Fruit fly (Drosophila melanogaster) whole organism, embryonic: ENCODE data around the gene RabX5.

ENCODE experiments used
- Adf1 ChIP-seq: fragments of 200-800 bp; sonication (Bioruptor generic); IDR thresholded peaks from 2 replicates; pipeline ENCODE4 v1.3.6; 2022; ENCODE audit warnings: missing biosample characterization, missing genetic modification characterization
- BEAF-32 ChIP-seq: fragments of 200-800 bp; sonication (Bioruptor generic); optimal IDR thresholded peaks from 3 replicates; lab custom pipeline; 2017; ENCODE audit warnings: missing biosample characterization, missing genetic modification characterization, mild to moderate bottlenecking, moderate library complexity, missing genetic modification reagents
- CG10147 ChIP-seq: fragments of 200-800 bp; sonication (Bioruptor generic); optimal IDR thresholded peaks from 2 replicates; lab custom pipeline; 2019; ENCODE audit warnings: missing biosample characterization, mild to moderate bottlenecking, missing genetic modification characterization, moderate library complexity
- CG11695 ChIP-seq: fragments of 200-800 bp; sonication (Bioruptor generic); IDR thresholded peaks from 3 replicates; pipeline ENCODE4 v1.3.6; 2022; ENCODE audit warnings: missing biosample characterization, missing genetic modification characterization
- CG12659 ChIP-seq: fragments of 200-800 bp; sonication (Bioruptor generic); optimal IDR thresholded peaks from 3 replicates; lab custom pipeline; 2017; ENCODE audit warnings: mild to moderate bottlenecking, missing biosample characterization, missing genetic modification reagents, missing genetic modification characterization
- CG13775 ChIP-seq: fragments of 200-800 bp; sonication (Bioruptor generic); optimal IDR thresholded peaks from 3 replicates; lab custom pipeline; 2017; ENCODE audit warnings: missing biosample characterization, mild to moderate bottlenecking, missing genetic modification characterization
- CG14441 ChIP-seq: fragments of 200-800 bp; sonication (Bioruptor generic); IDR thresholded peaks from 2 replicates; pipeline ENCODE4 v1.3.6; 2022; ENCODE audit warnings: missing biosample characterization, missing genetic modification characterization
- CG14710 ChIP-seq: fragments of 200-800 bp; sonication (Bioruptor generic); optimal IDR thresholded peaks from 3 replicates; lab custom pipeline; 2019; ENCODE audit warnings: missing biosample characterization, mild to moderate bottlenecking, missing genetic modification characterization, moderate library complexity
- CG15073 ChIP-seq: fragments of 200-800 bp; sonication (Bioruptor generic); optimal IDR thresholded peaks from 2 replicates; lab custom pipeline; 2016; ENCODE audit warnings: missing biosample characterization, missing genetic modification characterization
- CG1602 ChIP-seq: fragments of 200-800 bp; sonication (Bioruptor generic); optimal IDR thresholded peaks from 3 replicates; lab custom pipeline; 2016; ENCODE audit warnings: missing biosample characterization, missing genetic modification characterization
- CG17186 ChIP-seq: fragments of 200-800 bp; sonication (Bioruptor generic); optimal IDR thresholded peaks from 3 replicates; lab custom pipeline; 2017; ENCODE audit warnings: missing biosample characterization, missing genetic modification reagents, missing genetic modification characterization
- CG17912 ChIP-seq: fragments of 200-800 bp; sonication (Bioruptor generic); optimal IDR thresholded peaks from 2 replicates; lab custom pipeline; 2018; ENCODE audit warnings: missing biosample characterization, mild to moderate bottlenecking, missing genetic modification characterization
- CG2875 ChIP-seq: fragments of 200-800 bp; sonication (Bioruptor generic); optimal IDR thresholded peaks from 2 replicates; lab custom pipeline; 2017; ENCODE audit warnings: missing biosample characterization, mild to moderate bottlenecking, missing genetic modification characterization, missing genetic modification reagents
- CG32767 ChIP-seq: fragments of 200-800 bp; sonication (Bioruptor generic); IDR thresholded peaks from 2 replicates; pipeline ENCODE4 v1.3.6; 2022; ENCODE audit warnings: missing biosample characterization, missing genetic modification characterization
- CG3995 ChIP-seq: fragments of 200-800 bp; sonication (Bioruptor generic); optimal IDR thresholded peaks from 3 replicates; lab custom pipeline; 2016; ENCODE audit warnings: missing biosample characterization, missing genetic modification characterization
- CG4328 ChIP-seq: fragments of 200-800 bp; sonication (Bioruptor generic); optimal IDR thresholded peaks from 3 replicates; lab custom pipeline; 2017; ENCODE audit warnings: missing biosample characterization, missing genetic modification reagents, missing genetic modification characterization
- CG4404 ChIP-seq: fragments of 200-800 bp; sonication (Bioruptor generic); IDR thresholded peaks from 2 replicates; pipeline ENCODE4 v1.3.6; 2022; ENCODE audit warnings: missing biosample characterization, missing genetic modification characterization
- CG4617 ChIP-seq: fragments of 200-800 bp; sonication (Bioruptor generic); optimal IDR thresholded peaks from 3 replicates; lab custom pipeline; 2016; ENCODE audit warnings: missing biosample characterization, missing genetic modification characterization, borderline replicate concordance
- CG4820 ChIP-seq: fragments of 200-800 bp; sonication (Bioruptor generic); optimal IDR thresholded peaks from 3 replicates; lab custom pipeline; 2016; ENCODE audit warnings: missing biosample characterization, missing genetic modification characterization
- CG5245 ChIP-seq: fragments of 200-800 bp; sonication (Bioruptor generic); optimal IDR thresholded peaks from 3 replicates; lab custom pipeline; 2016; ENCODE audit warnings: missing biosample characterization, missing genetic modification characterization
- CG6683 ChIP-seq: fragments of 200-800 bp; sonication (Bioruptor generic); optimal IDR thresholded peaks from 2 replicates; lab custom pipeline; 2017; ENCODE audit warnings: missing biosample characterization, mild to moderate bottlenecking, missing genetic modification characterization, missing genetic modification reagents
- CG8089 ChIP-seq: fragments of 200-800 bp; sonication (Bioruptor generic); optimal IDR thresholded peaks from 3 replicates; lab custom pipeline; 2016; ENCODE audit warnings: missing biosample characterization, missing genetic modification characterization
- D ChIP-seq, 2 experiments: fragments of 200-800 bp in 1 of 2; fragments of >200 bp in 1 of 2; sonication (Bioruptor generic) in 1 of 2; optimal IDR thresholded peaks; 2 replicates in 1 of 2; 3 replicates in 1 of 2; lab custom pipeline; 2017; ENCODE audit warnings: mild to moderate bottlenecking in 1 of 2, missing biosample characterization in 1 of 2, missing genetic modification characterization in 1 of 2, missing genetic modification reagents in 1 of 2
- H2.0 ChIP-seq: fragments of 200-800 bp; sonication (Bioruptor generic); IDR thresholded peaks from 2 replicates; pipeline ENCODE4 v1.3.6; 2022; ENCODE audit warnings: missing biosample characterization, missing genetic modification characterization
- HLHmδ ChIP-seq: fragments of 200-800 bp; sonication (Bioruptor generic); optimal IDR thresholded peaks from 2 replicates; lab custom pipeline; 2018; ENCODE audit warnings: missing biosample characterization, mild to moderate bottlenecking, missing genetic modification characterization, moderate library complexity
- MTF-1 ChIP-seq: fragments of 200-800 bp; sonication (Bioruptor generic); optimal IDR thresholded peaks from 2 replicates; lab custom pipeline; 2018; ENCODE audit warnings: missing biosample characterization, mild to moderate bottlenecking, missing genetic modification characterization, borderline replicate concordance
- NC2α ChIP-seq: fragments of 200-800 bp; sonication (Bioruptor generic); optimal IDR thresholded peaks from 2 replicates; lab custom pipeline; 2016; ENCODE audit warnings: missing biosample characterization, missing genetic modification characterization
- Side ChIP-seq: fragments of 200-800 bp; sonication (Bioruptor generic); optimal IDR thresholded peaks from 2 replicates; lab custom pipeline; 2016; ENCODE audit warnings: missing biosample characterization, missing genetic modification characterization
- Six4 ChIP-seq: fragments of 200-800 bp; sonication (Bioruptor generic); optimal IDR thresholded peaks from 2 replicates; lab custom pipeline; 2016; ENCODE audit warnings: missing biosample characterization, missing genetic modification characterization
- Sry-δ ChIP-seq: fragments of 200-800 bp; sonication (Bioruptor generic); optimal IDR thresholded peaks from 2 replicates; lab custom pipeline; 2016; ENCODE audit warnings: missing biosample characterization, missing genetic modification characterization
- ab ChIP-seq: fragments of 200-800 bp; sonication (Bioruptor generic); optimal IDR thresholded peaks from 2 replicates; lab custom pipeline; 2016; ENCODE audit warnings: missing biosample characterization, missing genetic modification characterization
- al ChIP-seq: fragments of 200-800 bp; sonication (Bioruptor generic); IDR thresholded peaks from 2 replicates; pipeline ENCODE4 v1.3.6; 2022; ENCODE audit warnings: missing biosample characterization, missing genetic modification characterization
- aop ChIP-seq: fragments of 200-800 bp; sonication (Bioruptor generic); IDR thresholded peaks from 2 replicates; pipeline ENCODE4 v1.3.6; 2022; ENCODE audit warnings: missing biosample characterization, missing genetic modification characterization
- corto ChIP-seq: fragments of 200-800 bp; sonication (Bioruptor generic); optimal IDR thresholded peaks from 2 replicates; lab custom pipeline; 2016; ENCODE audit warnings: missing biosample characterization, mild to moderate bottlenecking, missing genetic modification characterization, moderate library complexity
- cwo ChIP-seq: fragments of 200-800 bp; sonication (Bioruptor generic); optimal IDR thresholded peaks from 3 replicates; lab custom pipeline; 2017; ENCODE audit warnings: missing biosample characterization, missing genetic modification characterization, mild to moderate bottlenecking, moderate library complexity, missing genetic modification reagents
- dysf ChIP-seq: fragments of 200-800 bp; sonication (Bioruptor generic); IDR thresholded peaks from 3 replicates; pipeline ENCODE4 v1.3.6; 2022; ENCODE audit warnings: missing biosample characterization, missing genetic modification characterization
- fru ChIP-seq: fragments of >200 bp; optimal IDR thresholded peaks from 2 replicates; lab custom pipeline; 2017
- gcm ChIP-seq: fragments of 200-800 bp; sonication (Bioruptor generic); optimal IDR thresholded peaks from 2 replicates; lab custom pipeline; 2019; ENCODE audit warnings: missing biosample characterization, mild to moderate bottlenecking, missing genetic modification characterization, moderate library complexity
- gcm2 ChIP-seq: fragments of 200-800 bp; sonication (Bioruptor generic); optimal IDR thresholded peaks from 2 replicates; lab custom pipeline; 2016; ENCODE audit warnings: missing biosample characterization, missing genetic modification characterization
- hth ChIP-seq: fragments of >200 bp; optimal IDR thresholded peaks from 2 replicates; lab custom pipeline; 2017; ENCODE audit warnings: inconsistent platforms
- nerfin-2 ChIP-seq: fragments of 200-800 bp; sonication (Bioruptor generic); IDR thresholded peaks from 2 replicates; pipeline ENCODE4 v1.3.6; 2022; ENCODE audit warnings: missing biosample characterization, missing genetic modification characterization; ENCODE audit not compliant: partially characterized antibody
- peb ChIP-seq: fragments of 200-800 bp; sonication (Bioruptor generic); IDR thresholded peaks from 2 replicates; pipeline ENCODE4 v1.3.6; 2022; ENCODE audit warnings: missing biosample characterization, missing genetic modification characterization
- prd ChIP-seq, 3 experiments: fragments of >200 bp in 2 of 3; fragments of 200-800 bp in 1 of 3; sonication (Bioruptor generic) in 1 of 3; optimal IDR thresholded peaks in 2 of 3; IDR thresholded peaks in 1 of 3; 2 replicates in 2 of 3; 3 replicates in 1 of 3; pipeline versions ENCODE4 v1.3.6 to Lab custom; 2017 to 2022; ENCODE audit warnings: missing biosample characterization in 1 of 3, missing genetic modification characterization in 1 of 3
- pros ChIP-seq: fragments of 200-800 bp; sonication (Bioruptor generic); optimal IDR thresholded peaks from 3 replicates; lab custom pipeline; 2019; ENCODE audit warnings: missing biosample characterization, mild to moderate bottlenecking, missing genetic modification characterization, moderate library complexity
- so ChIP-seq: fragments of 200-800 bp; sonication (Bioruptor generic); IDR thresholded peaks from 3 replicates; pipeline ENCODE4 v1.3.6; 2022; ENCODE audit warnings: missing biosample characterization, missing genetic modification characterization
- twi ChIP-seq: fragments of 200-800 bp; optimal IDR thresholded peaks from 2 replicates; lab custom pipeline; 2019; ENCODE audit warnings: missing biosample characterization, mild to moderate bottlenecking, missing genetic modification characterization, moderate library complexity
- vvl ChIP-seq: fragments of 200-800 bp; sonication (Bioruptor generic); IDR thresholded peaks from 2 replicates; pipeline ENCODE4 v1.3.6; 2022; ENCODE audit warnings: missing biosample characterization, missing genetic modification characterization
- yki ChIP-seq: fragments of >200 bp; optimal IDR thresholded peaks from 3 replicates; lab custom pipeline; 2018
- z ChIP-seq: fragments of 200-800 bp; sonication (Bioruptor generic); IDR thresholded peaks from 3 replicates; pipeline ENCODE4 v1.3.6; 2022; ENCODE audit warnings: missing biosample characterization, missing genetic modification characterization
- zfh1 ChIP-seq: fragments of 200-800 bp; sonication (Bioruptor generic); IDR thresholded peaks from 3 replicates; pipeline ENCODE4 v1.3.6; 2022; ENCODE audit warnings: missing biosample characterization, missing genetic modification characterization

Gene RabX5

DNA sequence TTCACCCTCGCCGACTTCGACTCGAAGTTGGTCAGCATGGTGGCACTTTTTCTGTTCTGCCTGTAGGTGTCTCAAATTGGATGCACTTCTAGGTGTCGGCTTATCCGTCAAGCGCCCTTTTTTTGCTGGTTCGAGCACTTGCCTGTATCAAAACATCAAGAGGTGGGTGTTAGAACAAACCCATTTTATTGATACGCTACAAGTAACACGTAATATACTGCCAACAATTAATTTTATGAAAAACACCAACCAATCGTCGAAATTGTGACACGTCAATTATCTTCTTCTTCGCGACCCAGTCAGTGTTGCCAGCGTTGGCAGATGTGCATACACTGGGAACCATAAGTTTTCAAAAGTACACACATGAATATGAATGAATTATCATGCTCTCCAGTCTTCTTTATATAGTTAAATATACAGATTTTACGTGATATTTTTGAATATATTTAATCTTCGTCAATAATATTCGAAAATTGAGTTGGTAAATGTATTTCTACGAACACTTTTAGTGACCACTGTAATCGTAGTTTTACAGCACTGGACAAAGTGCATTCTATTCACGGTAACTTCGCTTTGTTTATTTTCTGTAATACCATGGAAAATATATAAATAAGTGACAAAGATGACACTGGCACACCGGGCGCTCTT is 24.9 kb downstream of the RabX5 start, which contains the start of the genes alphaCOP and CG13919 (continued):
- TF ChIP-seq ab (GFP tag; lab: Kevin White, UChicago) (peak; percentile 90), gcm2 (GFP tag; lab: Kevin White, UChicago) (peak; percentile 90), CG17186 (peak; percentile 76), pros (peak; percentile 27), dysf (peak; percentile 97), CG13775 (GFP tag; lab: Kevin White, UChicago) (peak; percentile 96), CG14441 (GFP tag; lab: Robert Waterston, UW) (peak; percentile 98), BEAF-32 (GFP tag; lab: Kevin White, UChicago) (peak; percentile 50), so (peak; percentile 97), z (GFP tag; lab: Robert Waterston, UW) (no peak), CG4328 (peak; percentile 85), CG4617 (GFP tag; lab: Kevin White, UChicago) (peak; percentile 98), gcm (GFP tag; lab: Kevin White, UChicago) (peak; percentile 96), peb (GFP tag; lab: Robert Waterston, UW) (peak; percentile 87), CG8089 (GFP tag; lab: Kevin White, UChicago) (peak; percentile 80), zfh1 (peak; percentile 97), CG1602 (GFP tag; lab: Kevin White, UChicago) (peak; percentile 98), yki (no peak), nerfin-2 (GFP tag; lab: Robert Waterston, UW) (no peak), CG15073 (GFP tag; lab: Kevin White, UChicago) (peak; percentile 78), Adf1 (GFP tag; lab: Robert Waterston, UW) (peak; percentile 85), prd (optimal IDR thresholded peaks at IDR 0.05; lab: Kevin White, UChicago) (no peak), prd (GFP tag; IDR thresholded peaks at IDR 0.05; lab: Robert Waterston, UW) (peak; percentile 98), al (peak; percentile 94), CG3995 (GFP tag; lab: Kevin White, UChicago) (peak; percentile 83), CG17912 (GFP tag; lab: Kevin White, UChicago) (peak; percentile 84), CG10147 (GFP tag; lab: Kevin White, UChicago) (peak; percentile 90), CG11695 (GFP tag; lab: Robert Waterston, UW) (peak; percentile 95), NC2α (GFP tag; lab: Kevin White, UChicago) (peak; percentile 75), fru (lab: Kevin White, UChicago) (no peak), twi (tag; lab: Kevin White, UChicago) (peak; percentile 93), aop (GFP tag; lab: Robert Waterston, UW) (peak; percentile 80), CG12659 (GFP tag; lab: Kevin White, UChicago) (peak; percentile 98), vvl (peak; percentile 97), MTF-1 (GFP tag; lab: Kevin White, UChicago) (peak; percentile 83), cwo (GFP tag; lab: Kevin White, UChicago) (peak; percentile 88), HLHmδ (GFP tag; lab: Kevin White, UChicago) (no peak), D (optimal IDR thresholded peaks at IDR 0.05; lab: Kevin White, UChicago) (no peak), D (GFP tag; optimal IDR thresholded peaks at IDR 0.05; lab: Kevin White, UChicago) (peak; percentile 88), CG2875 (GFP tag; lab: Kevin White, UChicago) (peak; percentile 89), CG4404 (GFP tag; lab: Robert Waterston, UW) (peak; percentile 94), Side (GFP tag; lab: Kevin White, UChicago) (peak; percentile 67), CG5245 (GFP tag; lab: Kevin White, UChicago) (peak; percentile 91), CG6683 (GFP tag; lab: Kevin White, UChicago) (peak; percentile 82), corto (GFP tag; lab: Kevin White, UChicago) (peak; percentile 93), CG14710 (tag; lab: Kevin White, UChicago) (peak; percentile 99), H2.0 (GFP tag; lab: Robert Waterston, UW) (peak; percentile 98), CG32767 (GFP tag; lab: Robert Waterston, UW) (peak; percentile 98), hth (lab: Kevin White, UChicago) (no peak), CG4820 (GFP tag; lab: Kevin White, UChicago) (peak; percentile 88), Six4 (GFP tag; lab: Kevin White, UChicago) (peak; percentile 93), Sry-δ (GFP tag; lab: Kevin White, UChicago) (peak; percentile 54)
